Worm (Caenorhabditis elegans): ENCODE data around the gene C28D4.10.
A peak's percentile ranks its signal among the peaks of the same experiment; 100 is the strongest.

C28D4.10 gene

ce11 chrIV:9727217-9727616 is 11.1 kb upstream of the C28D4.10 start:
- TF ChIP-seq blmp-1 (tag; optimal IDR thresholded peaks at IDR 0.05), result no peak
- TF ChIP-seq snu-23 (GFP tag; optimal IDR thresholded peaks at IDR 0.05), result no peak
- no peak for TF ChIP-seq unc-130 (tag; optimal IDR thresholded peaks at IDR 0.05)
- TF ChIP-seq skn-1 (tag; optimal IDR thresholded peaks at IDR 0.05), result no peak

ce11 chrIV:9728376-9728775 is 9.9 kb upstream of the C28D4.10 start, which contains the start of gene nhr-100:
Gene nhr-100, plus strand, starts transcription at chrIV:9728676.
- TF ChIP-seq nhr-77 (tag; optimal IDR thresholded peaks at IDR 0.05), result no peak
- TF ChIP-seq ztf-11 (tag; optimal IDR thresholded peaks at IDR 0.05), result no peak
- TF ChIP-seq efl-1 (optimal IDR thresholded peaks at IDR 0.05), result no peak
- TF ChIP-seq efl-1 (GFP tag; optimal IDR thresholded peaks at IDR 0.05 in 1 of 2), result no peak
- TF ChIP-seq vab-15 (tag; optimal IDR thresholded peaks at IDR 0.05), result no peak
- no peak for TF ChIP-seq nhr-237 (tag; optimal IDR thresholded peaks at IDR 0.05)
- no peak for TF ChIP-seq hlh-17 (GFP tag; optimal IDR thresholded peaks at IDR 0.05; ENCODE audit: borderline replicate concordance)
- TF ChIP-seq unc-30 (tag; optimal IDR thresholded peaks at IDR 0.05), result no peak
- TF ChIP-seq lin-39 (tag; optimal IDR thresholded peaks at IDR 0.05), result no peak
- no peak for TF ChIP-seq nhr-84 (tag; optimal IDR thresholded peaks at IDR 0.05)
- TF ChIP-seq rnt-1 (tag; optimal IDR thresholded peaks at IDR 0.05), result no peak
- no peak for TF ChIP-seq sox-4 (tag; optimal IDR thresholded peaks at IDR 0.05)
- TF ChIP-seq hpl-2 (GFP tag; optimal IDR thresholded peaks at IDR 0.05), result no peak
- TF ChIP-seq lin-35 (GFP tag; optimal IDR thresholded peaks at IDR 0.05), result no peak
- no peak for TF ChIP-seq lin-15B (tag; optimal IDR thresholded peaks at IDR 0.05)

- no peak for TF ChIP-seq Y116A8C.19 (tag; optimal IDR thresholded peaks at IDR 0.05; ENCODE audit: borderline replicate concordance)
- no peak for TF ChIP-seq nhr-84 (tag; optimal IDR thresholded peaks at IDR 0.05)
- no peak for TF ChIP-seq nhr-19 (GFP tag; conservative IDR thresholded peaks at IDR 0.05)
- no peak for TF ChIP-seq nhr-20 (tag; optimal IDR thresholded peaks at IDR 0.05)
- TF ChIP-seq C16A3.4 (tag; optimal IDR thresholded peaks at IDR 0.05), result no peak
- no peak for TF ChIP-seq lin-35 (GFP tag; optimal IDR thresholded peaks at IDR 0.05)
- TF ChIP-seq vab-15 (tag; optimal IDR thresholded peaks at IDR 0.05), result no peak
- TF ChIP-seq lin-15B (tag; optimal IDR thresholded peaks at IDR 0.05), result no peak
- no peak for TF ChIP-seq ceh-90 (tag; optimal IDR thresholded peaks at IDR 0.05)
- TF ChIP-seq snpc-4 (tag; optimal IDR thresholded peaks at IDR 0.05), result no peak
- TF ChIP-seq unc-62 (GFP tag; optimal IDR thresholded peaks at IDR 0.05), result no peak
- no peak for TF ChIP-seq lsy-2 (tag; optimal IDR thresholded peaks at IDR 0.05)
- no peak for TF ChIP-seq ets-5 (GFP tag; IDR thresholded peaks at IDR 0.05)
- no peak for TF ChIP-seq blmp-1 (tag; optimal IDR thresholded peaks at IDR 0.05)
- no peak for TF ChIP-seq rnt-1 (tag; optimal IDR thresholded peaks at IDR 0.05)
Observed at ce11 chrIV:9733904-9734303, 4.4 kb upstream of the C28D4.10 start.

- peak in 1 of 2 experiments; percentile 14 for TF ChIP-seq lsy-2 (tag; optimal IDR thresholded peaks at IDR 0.05)
- TF ChIP-seq isw-1 (GFP tag; IDR thresholded peaks at IDR 0.05), result no peak
- TF ChIP-seq rnt-1 (tag; optimal IDR thresholded peaks at IDR 0.05), result peak; percentile 10
- TF ChIP-seq efl-1 (optimal IDR thresholded peaks at IDR 0.05), result peak in 1 of 2 experiments; percentile 17
- TF ChIP-seq efl-1 (GFP tag; optimal IDR thresholded peaks at IDR 0.05 in 1 of 2), result no peak
- no peak for TF ChIP-seq grh-1 (GFP tag; IDR thresholded peaks at IDR 0.05)
- TF ChIP-seq nhr-71 (tag; optimal IDR thresholded peaks at IDR 0.05), result peak; percentile 1
- TF ChIP-seq lin-14 (GFP tag; optimal IDR thresholded peaks at IDR 0.05), result peak; percentile 50
- peak; percentile 1 for TF ChIP-seq mep-1 (tag; optimal IDR thresholded peaks at IDR 0.05)
Observed at ce11 chrIV:9734861-9735260, 3.4 kb upstream of the C28D4.10 start.

- peak; percentile 24 for TF ChIP-seq rnt-1 (tag; optimal IDR thresholded peaks at IDR 0.05)
- TF ChIP-seq nhr-71 (tag; optimal IDR thresholded peaks at IDR 0.05), result peak; percentile 63
- TF ChIP-seq nhr-85 (tag), result peak; percentile 77
- peak; percentile 40 for TF ChIP-seq mep-1 (tag; optimal IDR thresholded peaks at IDR 0.05)
- peak; percentile 52 for TF ChIP-seq nhr-20 (tag; optimal IDR thresholded peaks at IDR 0.05)
- no peak for TF ChIP-seq nhr-76 (tag; optimal IDR thresholded peaks at IDR 0.05)
- TF ChIP-seq nhr-90 (tag; optimal IDR thresholded peaks at IDR 0.05; ENCODE audit: poor library complexity), result peak; percentile 18
- peak; percentile 37; the same call in 1 of the 2 replicates for TF ChIP-seq nhr-19 (GFP tag; conservative IDR thresholded peaks at IDR 0.05)
- TF ChIP-seq snu-23 (GFP tag; optimal IDR thresholded peaks at IDR 0.05), result peak; percentile 30
- TF ChIP-seq sox-4 (tag; optimal IDR thresholded peaks at IDR 0.05), result no peak
- TF ChIP-seq dpl-1 (GFP tag; optimal IDR thresholded peaks at IDR 0.05), result no peak
- TF ChIP-seq zag-1 (tag; optimal IDR thresholded peaks at IDR 0.05), result no peak
- no peak for TF ChIP-seq hlh-4 (tag; optimal IDR thresholded peaks at IDR 0.05)
- TF ChIP-seq xbp-1 (tag; optimal IDR thresholded peaks at IDR 0.05), result no peak
- TF ChIP-seq C34B4.2 (tag; optimal IDR thresholded peaks at IDR 0.05), result no peak
- TF ChIP-seq efl-3 (GFP tag; optimal IDR thresholded peaks at IDR 0.05), result no peak
- TF ChIP-seq unc-86 (tag; optimal IDR thresholded peaks at IDR 0.05), result no peak
- peak; percentile 53 for TF ChIP-seq dsc-1 (tag; optimal IDR thresholded peaks at IDR 0.05)
- TF ChIP-seq ama-1 (optimal IDR thresholded peaks at IDR 0.05), result no peak
- no peak for TF ChIP-seq ceh-90 (tag; optimal IDR thresholded peaks at IDR 0.05)
- peak; percentile 27 to 35 for TF ChIP-seq lsy-2 (tag; optimal IDR thresholded peaks at IDR 0.05)
- peak; percentile 7 for TF ChIP-seq pqm-1 (tag; optimal IDR thresholded peaks at IDR 0.05)
Observed at ce11 chrIV:9735750-9736149, 2.5 kb upstream of the C28D4.10 start.
